Fruit fly (Drosophila melanogaster) whole organism, embryonic: ENCODE results near the gene CG11178.

ENCODE experiments used
- Atf-2 ChIP-seq: fragments of 200-800 bp; sonication (Bioruptor generic); optimal IDR thresholded peaks from 2 replicates; lab custom pipeline; 2016; ENCODE audit warnings: missing biosample characterization, missing genetic modification characterization
- CG10654 ChIP-seq: fragments of 200-800 bp; sonication (Bioruptor generic); optimal IDR thresholded peaks from 2 replicates; lab custom pipeline; 2016; ENCODE audit warnings: missing biosample characterization, missing genetic modification characterization
- CG10979 ChIP-seq: fragments of 200-800 bp; sonication (Bioruptor generic); optimal IDR thresholded peaks from 2 replicates; lab custom pipeline; 2018; ENCODE audit warnings: missing biosample characterization, mild to moderate bottlenecking, missing genetic modification characterization, moderate library complexity
- CG11456 ChIP-seq: fragments of 200-800 bp; sonication (Bioruptor generic); IDR thresholded peaks from 3 replicates; pipeline ENCODE4 v1.3.6; 2022; ENCODE audit warnings: missing biosample characterization, missing genetic modification characterization
- CG12155 ChIP-seq: fragments of 200-800 bp; sonication (Bioruptor generic); optimal IDR thresholded peaks from 3 replicates; lab custom pipeline; 2016; ENCODE audit warnings: missing biosample characterization, missing genetic modification characterization
- CG12659 ChIP-seq: fragments of 200-800 bp; sonication (Bioruptor generic); optimal IDR thresholded peaks from 3 replicates; lab custom pipeline; 2017; ENCODE audit warnings: mild to moderate bottlenecking, missing biosample characterization, missing genetic modification reagents, missing genetic modification characterization
- CG13894 ChIP-seq: fragments of 200-800 bp; sonication (Bioruptor generic); optimal IDR thresholded peaks from 3 replicates; lab custom pipeline; 2018; ENCODE audit warnings: missing biosample characterization, mild to moderate bottlenecking, missing genetic modification characterization, moderate library complexity
- CG17829 ChIP-seq: fragments of 200-800 bp; optimal IDR thresholded peaks from 2 replicates; lab custom pipeline; 2019; ENCODE audit warnings: missing biosample characterization, mild to moderate bottlenecking, missing genetic modification characterization, moderate library complexity
- CG18011 ChIP-seq: fragments of 200-800 bp; sonication (Bioruptor generic); optimal IDR thresholded peaks from 2 replicates; lab custom pipeline; 2017; ENCODE audit warnings: missing biosample characterization, missing genetic modification characterization, mild to moderate bottlenecking, moderate library complexity, missing genotype
- CG1832 ChIP-seq: fragments of 200-800 bp; sonication (Bioruptor generic); optimal IDR thresholded peaks from 2 replicates; lab custom pipeline; 2017; ENCODE audit warnings: missing biosample characterization, mild to moderate bottlenecking, missing genetic modification characterization, inconsistent platforms
- CG2712 ChIP-seq: fragments of 200-800 bp; optimal IDR thresholded peaks from 3 replicates; lab custom pipeline; 2019; ENCODE audit warnings: missing biosample characterization, mild to moderate bottlenecking, missing genetic modification characterization, moderate library complexity
- CG31388 ChIP-seq: fragments of 200-800 bp; sonication (Bioruptor generic); optimal IDR thresholded peaks from 2 replicates; lab custom pipeline; 2016; ENCODE audit warnings: missing biosample characterization, missing genetic modification characterization
- CG6175 ChIP-seq: fragments of 200-800 bp; sonication (Bioruptor generic); IDR thresholded peaks from 3 replicates; pipeline ENCODE4 v1.3.6; 2022; ENCODE audit warnings: missing biosample characterization, missing genetic modification characterization
- CG6654 ChIP-seq: fragments of 200-800 bp; sonication (Bioruptor generic); optimal IDR thresholded peaks from 2 replicates; lab custom pipeline; 2017; ENCODE audit warnings: missing biosample characterization, mild to moderate bottlenecking, missing genetic modification characterization
- CG7556 ChIP-seq: fragments of 200-800 bp; sonication (Bioruptor generic); optimal IDR thresholded peaks from 2 replicates; lab custom pipeline; 2017; ENCODE audit warnings: missing biosample characterization, mild to moderate bottlenecking, missing genetic modification characterization
- CG8765 ChIP-seq: fragments of 200-800 bp; sonication (Bioruptor generic); IDR thresholded peaks from 2 replicates; pipeline ENCODE4 v1.3.6; 2022; ENCODE audit warnings: missing biosample characterization, missing genetic modification characterization
- CG8944 ChIP-seq: fragments of 200-800 bp; sonication (Bioruptor generic); optimal IDR thresholded peaks from 3 replicates; lab custom pipeline; 2016; ENCODE audit warnings: missing biosample characterization, missing genetic modification characterization
- CHES-1-like ChIP-seq: fragments of 200-800 bp; sonication (Bioruptor generic); optimal IDR thresholded peaks from 2 replicates; lab custom pipeline; 2016; ENCODE audit warnings: missing biosample characterization, missing genetic modification characterization
- Dll ChIP-seq: fragments of 200-800 bp; sonication (Bioruptor generic); IDR thresholded peaks from 4 replicates; pipeline ENCODE4 v1.3.6; 2022; ENCODE audit warnings: missing biosample characterization, missing genetic modification characterization; ENCODE audit not compliant: partially characterized antibody
- Dp ChIP-seq: fragments of 200-800 bp; sonication (Bioruptor generic); optimal IDR thresholded peaks from 2 replicates; lab custom pipeline; 2018; ENCODE audit warnings: missing biosample characterization, mild to moderate bottlenecking, missing genetic modification characterization, moderate library complexity
- Drgx ChIP-seq: fragments of 200-800 bp; sonication (Bioruptor generic); IDR thresholded peaks from 2 replicates; pipeline ENCODE4 v1.3.6; 2022; ENCODE audit warnings: missing biosample characterization, missing genetic modification characterization
- Hey ChIP-seq: fragments of 200-800 bp; sonication (Bioruptor generic); optimal IDR thresholded peaks from 3 replicates; lab custom pipeline; 2018; ENCODE audit warnings: missing biosample characterization, mild to moderate bottlenecking, missing genetic modification characterization
- Mad ChIP-seq: fragments of 200-800 bp; sonication (Bioruptor generic); optimal IDR thresholded peaks from 2 replicates; lab custom pipeline; 2016; ENCODE audit warnings: missing biosample characterization, missing genetic modification characterization
- Meics ChIP-seq: fragments of 200-800 bp; sonication (Bioruptor generic); optimal IDR thresholded peaks from 2 replicates; lab custom pipeline; 2017; ENCODE audit warnings: missing biosample characterization, mild to moderate bottlenecking, missing genetic modification characterization
- Oli ChIP-seq: fragments of 200-800 bp; sonication (Bioruptor generic); optimal IDR thresholded peaks from 2 replicates; lab custom pipeline; 2018; ENCODE audit warnings: missing biosample characterization, mild to moderate bottlenecking, missing genetic modification characterization, moderate library complexity
- Sry-β ChIP-seq: fragments of 200-800 bp; sonication (Bioruptor generic); optimal IDR thresholded peaks from 2 replicates; lab custom pipeline; 2018; ENCODE audit warnings: missing biosample characterization, mild to moderate bottlenecking, missing genetic modification characterization, moderate library complexity
- TFAM ChIP-seq: fragments of 200-800 bp; sonication (Bioruptor generic); optimal IDR thresholded peaks from 2 replicates; lab custom pipeline; 2017; ENCODE audit warnings: missing biosample characterization, missing genetic modification characterization, inconsistent platforms
- ara ChIP-seq: fragments of 200-800 bp; sonication (Bioruptor generic); IDR thresholded peaks from 2 replicates; pipeline ENCODE4 v1.3.6; 2022; ENCODE audit warnings: missing biosample characterization, missing genetic modification characterization
- cad ChIP-seq: fragments of >200 bp; optimal IDR thresholded peaks from 2 replicates; lab custom pipeline; 2017; ENCODE audit warnings: missing biosample characterization, missing genetic modification characterization
- dimm ChIP-seq: fragments of 200-800 bp; sonication (Bioruptor generic); IDR thresholded peaks from 2 replicates; pipeline ENCODE4 v1.3.6; 2022; ENCODE audit warnings: missing biosample characterization, missing genetic modification characterization
- dpn ChIP-seq, 2 experiments: fragments of 200-800 bp; sonication (Bioruptor generic); optimal IDR thresholded peaks; 3 replicates each; lab custom pipeline; 2016; ENCODE audit warnings: missing biosample characterization in 2 of 2, missing genetic modification characterization in 2 of 2
- ewg ChIP-seq: fragments of 200-800 bp; sonication (Bioruptor generic); optimal IDR thresholded peaks from 3 replicates; lab custom pipeline; 2017; ENCODE audit warnings: mild to moderate bottlenecking, missing biosample characterization, missing genetic modification reagents, missing genetic modification characterization
- eyg ChIP-seq: fragments of 200-800 bp; sonication (Bioruptor generic); optimal IDR thresholded peaks from 3 replicates; lab custom pipeline; 2016; ENCODE audit warnings: missing biosample characterization, missing genetic modification characterization
- gcm ChIP-seq: fragments of 200-800 bp; sonication (Bioruptor generic); optimal IDR thresholded peaks from 2 replicates; lab custom pipeline; 2019; ENCODE audit warnings: missing biosample characterization, mild to moderate bottlenecking, missing genetic modification characterization, moderate library complexity
- gro ChIP-seq: fragments of 200-800 bp; sonication (Bioruptor generic); optimal IDR thresholded peaks from 2 replicates; lab custom pipeline; 2016; ENCODE audit warnings: missing biosample characterization, missing genetic modification characterization
- ham ChIP-seq: fragments of 200-800 bp; sonication (Bioruptor generic); IDR thresholded peaks from 2 replicates; pipeline ENCODE4 v1.3.6; 2022; ENCODE audit warnings: missing biosample characterization, missing genetic modification characterization
- hth ChIP-seq: fragments of >200 bp; optimal IDR thresholded peaks from 2 replicates; lab custom pipeline; 2017; ENCODE audit warnings: inconsistent platforms
- ind ChIP-seq: fragments of 200-800 bp; sonication (Bioruptor generic); optimal IDR thresholded peaks from 3 replicates; lab custom pipeline; 2016; ENCODE audit warnings: missing biosample characterization, missing genetic modification characterization
- jumu ChIP-seq: fragments of 200-800 bp; sonication (Bioruptor generic); optimal IDR thresholded peaks from 3 replicates; lab custom pipeline; 2016; ENCODE audit warnings: missing biosample characterization, missing genetic modification characterization
- kni ChIP-seq: fragments of 200-800 bp; sonication (Bioruptor generic); optimal IDR thresholded peaks from 3 replicates; lab custom pipeline; 2017; ENCODE audit warnings: mild to moderate bottlenecking, missing biosample characterization, missing genetic modification reagents, missing genetic modification characterization
- lola ChIP-seq, 3 experiments: fragments of >200 bp in 2 of 3; fragments of 200-800 bp in 1 of 3; sonication (Bioruptor generic) in 1 of 3; optimal IDR thresholded peaks; 2 replicates each; lab custom pipeline; 2017 to 2019; ENCODE audit warnings: missing biosample characterization in 3 of 3, missing genetic modification characterization in 3 of 3, mild to moderate bottlenecking in 1 of 3, moderate library complexity in 1 of 3
- mirr ChIP-seq: fragments of 200-800 bp; sonication (Bioruptor generic); optimal IDR thresholded peaks from 3 replicates; lab custom pipeline; 2018; ENCODE audit warnings: missing biosample characterization, mild to moderate bottlenecking, missing genetic modification characterization
- org-1 ChIP-seq: fragments of 200-800 bp; sonication (Bioruptor generic); optimal IDR thresholded peaks from 2 replicates; lab custom pipeline; 2017; ENCODE audit warnings: missing biosample characterization, missing genetic modification characterization
- pan ChIP-seq, 4 experiments: fragments of >200 bp in 3 of 4; fragments of 200-800 bp in 1 of 4; sonication (Bioruptor generic) in 1 of 4; optimal IDR thresholded peaks in 3 of 4; IDR thresholded peaks in 1 of 4; 2 replicates each; pipeline versions ENCODE4 v1.3.6 to Lab custom; 2017 to 2022; ENCODE audit warnings: missing biosample characterization in 2 of 4, missing genetic modification characterization in 2 of 4, mixed read lengths in 1 of 4
- rib ChIP-seq: fragments of 200-800 bp; sonication (Bioruptor generic); IDR thresholded peaks from 2 replicates; pipeline ENCODE4 v1.3.6; 2022; ENCODE audit warnings: missing biosample characterization, missing genetic modification characterization
- sens-2 ChIP-seq: fragments of 200-800 bp; sonication (Bioruptor generic); IDR thresholded peaks from 2 replicates; pipeline ENCODE4 v1.3.6; 2022; ENCODE audit warnings: missing biosample characterization, missing genetic modification characterization
- ssp ChIP-seq: fragments of 200-800 bp; sonication (Bioruptor generic); IDR thresholded peaks from 2 replicates; pipeline ENCODE4 v1.3.6; 2022; ENCODE audit warnings: missing biosample characterization, missing genetic modification characterization
- sug ChIP-seq: fragments of 200-800 bp; optimal IDR thresholded peaks from 2 replicates; lab custom pipeline; 2019; ENCODE audit warnings: missing biosample characterization, mild to moderate bottlenecking, missing genetic modification characterization, moderate library complexity
- tup ChIP-seq: fragments of 200-800 bp; sonication (Bioruptor generic); optimal IDR thresholded peaks from 2 replicates; lab custom pipeline; 2016; ENCODE audit warnings: missing biosample characterization, mild to moderate bottlenecking, missing genetic modification characterization, moderate library complexity
- wor ChIP-seq: fragments of 200-800 bp; sonication (Bioruptor generic); IDR thresholded peaks from 2 replicates; pipeline ENCODE4 v1.3.6; 2022; ENCODE audit warnings: missing biosample characterization, missing genetic modification characterization

CG11178 gene

DNA sequence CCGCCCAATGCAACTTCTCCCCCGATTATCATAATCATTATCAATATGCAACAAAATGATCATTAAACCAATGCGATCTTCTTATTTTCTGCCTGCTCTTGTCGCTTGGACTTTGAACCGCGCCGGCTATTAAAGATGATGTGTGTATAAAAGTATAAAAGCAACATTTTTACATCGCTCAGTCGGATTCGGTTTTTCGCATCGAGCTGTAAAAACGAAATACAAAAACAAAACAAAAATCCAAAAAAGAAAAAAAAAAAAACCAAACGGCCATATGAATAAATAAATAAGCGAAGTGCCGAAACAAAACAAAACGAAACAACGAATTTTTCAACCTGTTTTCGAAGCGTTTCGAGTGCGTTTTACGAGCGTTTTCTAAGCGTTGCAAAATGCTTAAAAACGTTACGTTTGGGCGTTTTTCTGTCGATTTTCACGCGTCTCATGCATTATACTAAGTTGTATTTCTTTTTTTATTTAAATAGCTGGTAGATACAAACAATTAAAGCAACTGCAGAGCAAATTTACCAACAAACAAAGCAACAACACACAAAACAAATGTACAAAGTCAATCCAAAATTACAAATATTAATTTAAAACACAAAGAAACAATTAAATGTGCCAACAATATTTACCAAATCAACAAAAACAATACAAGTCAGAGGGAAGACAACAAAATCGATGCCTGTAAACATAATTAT is 39.4 kb downstream of the CG11178 start (continued):
- no peak for TF ChIP-seq CG17829
- no peak for TF ChIP-seq Dll (GFP tag; lab: Robert Waterston, UW)
- TF ChIP-seq mirr (GFP tag; lab: Kevin White, UChicago), result no peak
- no peak for TF ChIP-seq wor
- TF ChIP-seq gcm (GFP tag; lab: Kevin White, UChicago), result no peak
- TF ChIP-seq tup, result no peak
- no peak for TF ChIP-seq CG11456 (GFP tag; lab: Robert Waterston, UW)
- TF ChIP-seq pan (optimal IDR thresholded peaks at IDR 0.05; lab: Kevin White, UChicago), result no peak
- no peak for TF ChIP-seq pan (GFP tag; optimal IDR thresholded peaks at IDR 0.05 in 1 of 2, IDR thresholded peaks at IDR 0.05 in 1 of 2)
- no peak for TF ChIP-seq CG6654 (GFP tag; lab: Kevin White, UChicago)
- no peak for TF ChIP-seq CG31388 (GFP tag; lab: Kevin White, UChicago)
- TF ChIP-seq sug (tag; lab: Kevin White, UChicago), result no peak
- TF ChIP-seq Oli, result peak; percentile 24
- TF ChIP-seq CG10979 (tag; lab: Kevin White, UChicago), result peak; percentile 3
- no peak for TF ChIP-seq CHES-1-like (GFP tag; lab: Kevin White, UChicago)
- no peak for TF ChIP-seq CG18011 (GFP tag; lab: Kevin White, UChicago)
- peak; percentile 21 for TF ChIP-seq CG7556 (GFP tag; lab: Kevin White, UChicago)
- no peak for TF ChIP-seq CG10654 (GFP tag; lab: Kevin White, UChicago)
- no peak for TF ChIP-seq CG1832 (GFP tag; lab: Kevin White, UChicago)
- no peak for TF ChIP-seq dpn (GFP tag; optimal IDR thresholded peaks at IDR 0.05; lab: Kevin White, UChicago)
- no peak for TF ChIP-seq Drgx (GFP tag; lab: Robert Waterston, UW)
- no peak for TF ChIP-seq TFAM (GFP tag; lab: Kevin White, UChicago)
- no peak for TF ChIP-seq ham (GFP tag; lab: Robert Waterston, UW)
- TF ChIP-seq eyg (GFP tag; lab: Kevin White, UChicago), result no peak
- no peak for TF ChIP-seq org-1 (GFP tag; lab: Kevin White, UChicago)
- no peak for TF ChIP-seq CG6175 (GFP tag; lab: Robert Waterston, UW)
- TF ChIP-seq CG12659 (GFP tag; lab: Kevin White, UChicago), result peak; percentile 16
- TF ChIP-seq ewg, result peak; percentile 6
- no peak for TF ChIP-seq CG2712 (tag; lab: Kevin White, UChicago)
- no peak for TF ChIP-seq ind (GFP tag; lab: Kevin White, UChicago)
- TF ChIP-seq Hey (tag; lab: Kevin White, UChicago), result no peak
- no peak for TF ChIP-seq gro (GFP tag; lab: Kevin White, UChicago)
- TF ChIP-seq ssp (GFP tag; lab: Robert Waterston, UW), result no peak
- TF ChIP-seq Meics (GFP tag; lab: Kevin White, UChicago), result peak; percentile 40
- peak in 1 of 3 experiments; percentile 2 for TF ChIP-seq lola (GFP tag; optimal IDR thresholded peaks at IDR 0.05; lab: Kevin White, UChicago)
- no peak for TF ChIP-seq rib (GFP tag; lab: Robert Waterston, UW)
- TF ChIP-seq CG8765 (GFP tag; lab: Robert Waterston, UW), result no peak
- TF ChIP-seq CG8944 (GFP tag; lab: Kevin White, UChicago), result no peak
- no peak for TF ChIP-seq Atf-2 (GFP tag; lab: Kevin White, UChicago)
- no peak for TF ChIP-seq Dp (GFP tag; lab: Kevin White, UChicago)
- no peak for TF ChIP-seq CG12155 (GFP tag; lab: Kevin White, UChicago)
- no peak for TF ChIP-seq dimm (GFP tag; lab: Robert Waterston, UW)
- TF ChIP-seq jumu, result no peak
- TF ChIP-seq hth (lab: Kevin White, UChicago), result no peak
- no peak for TF ChIP-seq Mad (GFP tag; lab: Kevin White, UChicago)
- no peak for TF ChIP-seq CG13894 (tag; lab: Kevin White, UChicago)
- no peak for TF ChIP-seq sens-2
- no peak for TF ChIP-seq ara (GFP tag; lab: Robert Waterston, UW)
- TF ChIP-seq kni (GFP tag; lab: Kevin White, UChicago), result no peak
- peak; percentile 1 for TF ChIP-seq Sry-β (GFP tag; lab: Kevin White, UChicago)
- no peak for TF ChIP-seq cad (GFP tag; lab: Kevin White, UChicago)
